Fruit fly (Drosophila melanogaster) whole organism, wandering third instar larva: ENCODE results near the gene CG15406.
A peak's percentile ranks its signal among the peaks of the same experiment; 100 is the strongest.

Source experiments
- Abd-B ChIP-seq: fragments of >200 bp; optimal IDR thresholded peaks from 2 replicates; lab custom pipeline; 2017; ENCODE audit warnings: missing biosample characterization, missing genetic modification characterization
- CG32264 ChIP-seq: fragments of 200-800 bp; sonication (Bioruptor generic); optimal IDR thresholded peaks from 2 replicates; lab custom pipeline; 2016; ENCODE audit warnings: missing biosample characterization, missing genetic modification characterization
- CG9705 ChIP-seq: fragments of 200-800 bp; sonication (Bioruptor generic); optimal IDR thresholded peaks from 2 replicates; lab custom pipeline; 2018; ENCODE audit warnings: missing biosample characterization, mild to moderate bottlenecking, missing genetic modification characterization
- CrebA ChIP-seq: fragments of 200-800 bp; sonication (Bioruptor generic); optimal IDR thresholded peaks from 2 replicates; lab custom pipeline; 2016; ENCODE audit warnings: missing biosample characterization, mild to moderate bottlenecking, missing genetic modification characterization, borderline replicate concordance
- Dfd ChIP-seq: fragments of >200 bp; optimal IDR thresholded peaks from 2 replicates; lab custom pipeline; 2017; ENCODE audit warnings: missing biosample characterization, missing genetic modification characterization
- Dif ChIP-seq: fragments of 200-275, 200-300 bp; sonication (Bioruptor generic); optimal IDR thresholded peaks from 2 replicates; lab custom pipeline; 2018; ENCODE audit warnings: missing biosample characterization, missing genetic modification characterization; ENCODE audit not compliant: partially characterized antibody
- GATAd ChIP-seq: sonication (Bioruptor generic); optimal IDR thresholded peaks from 2 replicates; lab custom pipeline; 2016; ENCODE audit warnings: missing biosample characterization, missing genetic modification characterization
- HLH106 ChIP-seq: fragments of 200-800 bp; optimal IDR thresholded peaks from 3 replicates; lab custom pipeline; 2019; ENCODE audit warnings: missing biosample characterization, mild to moderate bottlenecking, missing genetic modification characterization, moderate library complexity
- Hnf4 ChIP-seq: fragments of 200-800 bp; sonication (Bioruptor generic); optimal IDR thresholded peaks from 2 replicates; lab custom pipeline; 2016; ENCODE audit warnings: missing biosample characterization, mild to moderate bottlenecking, missing genetic modification characterization
- Hr78 ChIP-seq: fragments of >200 bp; optimal IDR thresholded peaks from 2 replicates; lab custom pipeline; 2017; ENCODE audit warnings: missing biosample characterization, missing genetic modification characterization
- Hr83 ChIP-seq: fragments of 200-300 bp; sonication (Bioruptor generic); optimal IDR thresholded peaks from 2 replicates; lab custom pipeline; 2016; ENCODE audit warnings: missing biosample characterization, mild to moderate bottlenecking, missing genetic modification characterization, moderate library complexity; ENCODE audit not compliant: poor library complexity, severe bottlenecking
- Jra ChIP-seq: sonication (Bioruptor generic); optimal IDR thresholded peaks from 2 replicates; lab custom pipeline; 2016; ENCODE audit warnings: missing biosample characterization, missing genetic modification characterization
- Mio ChIP-seq: sonication (Bioruptor generic); optimal IDR thresholded peaks from 2 replicates; lab custom pipeline; 2016; ENCODE audit warnings: missing biosample characterization, missing genetic modification characterization
- Myc ChIP-seq: fragments of >200 bp; optimal IDR thresholded peaks from 2 replicates; lab custom pipeline; 2017
- N ChIP-seq: fragments of >200 bp; optimal IDR thresholded peaks from 2 replicates; lab custom pipeline; 2018; ENCODE audit warnings: missing biosample characterization, missing external identifiers, missing genetic modification characterization
- OdsH ChIP-seq: fragments of 200-800 bp; sonication (Bioruptor generic); optimal IDR thresholded peaks from 2 replicates; lab custom pipeline; 2016; ENCODE audit warnings: missing biosample characterization, mild to moderate bottlenecking, missing genetic modification characterization
- Rel ChIP-seq, 2 experiments: fragments of 200-800 bp; sonication (Bioruptor generic) in 1 of 2; optimal IDR thresholded peaks; 2 replicates in 1 of 2; 3 replicates in 1 of 2; lab custom pipeline; 2016 to 2019; ENCODE audit warnings: mild to moderate bottlenecking in 2 of 2, missing biosample characterization in 2 of 2, missing genetic modification characterization in 2 of 2, moderate library complexity in 1 of 2
- Sp1 ChIP-seq: fragments of 200-800 bp; sonication (Bioruptor generic); optimal IDR thresholded peaks from 3 replicates; lab custom pipeline; 2019; ENCODE audit warnings: missing biosample characterization, mild to moderate bottlenecking, missing genetic modification characterization, moderate library complexity
- Vsx2 ChIP-seq: fragments of 200-300, 225-300 bp; sonication (Bioruptor generic); optimal IDR thresholded peaks from 2 replicates; lab custom pipeline; 2018; ENCODE audit warnings: missing biosample characterization, missing genetic modification characterization; ENCODE audit not compliant: partially characterized antibody
- br ChIP-seq: fragments of 200-800 bp; sonication (Bioruptor generic); optimal IDR thresholded peaks from 2 replicates; lab custom pipeline; 2016; ENCODE audit warnings: missing biosample characterization, missing genetic modification characterization
- brk ChIP-seq: fragments of 200-800 bp; sonication (Bioruptor generic); optimal IDR thresholded peaks from 2 replicates; lab custom pipeline; 2016; ENCODE audit warnings: missing biosample characterization, mild to moderate bottlenecking, missing genetic modification characterization
- dl ChIP-seq, 2 experiments: fragments of 175-275, 200-275 bp in 1 of 2; fragments of 200-275 bp in 1 of 2; sonication (Bioruptor generic); optimal IDR thresholded peaks; lab custom pipeline; 2018; ENCODE audit warnings: mild to moderate bottlenecking in 2 of 2, missing biosample characterization in 2 of 2, missing genetic modification characterization in 2 of 2, moderate library complexity in 2 of 2; ENCODE audit not compliant: partially characterized antibody in 2 of 2, insufficient read depth in 1 of 2
- dmrt93B ChIP-seq: fragments of 200-800 bp; sonication (Bioruptor generic); optimal IDR thresholded peaks from 2 replicates; lab custom pipeline; 2018; ENCODE audit warnings: missing biosample characterization, mild to moderate bottlenecking, missing genetic modification characterization
- dsf ChIP-seq: sonication (Bioruptor generic); optimal IDR thresholded peaks from 2 replicates; lab custom pipeline; 2016; ENCODE audit warnings: missing biosample characterization, missing genetic modification characterization, borderline replicate concordance
- ey ChIP-seq: fragments of 200-800 bp; sonication (Bioruptor generic); optimal IDR thresholded peaks from 2 replicates; lab custom pipeline; 2016; ENCODE audit warnings: missing biosample characterization, missing genetic modification characterization
- foxo ChIP-seq, 2 experiments: fragments of 200-800 bp; sonication (Bioruptor generic); optimal IDR thresholded peaks; 2 replicates in 1 of 2; 3 replicates in 1 of 2; lab custom pipeline; 2016 to 2017; ENCODE audit warnings: missing biosample characterization in 2 of 2, missing genetic modification characterization in 2 of 2
- fru ChIP-seq: fragments of 200-800 bp; sonication (Bioruptor generic); optimal IDR thresholded peaks from 3 replicates; lab custom pipeline; 2016; ENCODE audit warnings: missing biosample characterization, mild to moderate bottlenecking, missing genetic modification characterization
- h ChIP-seq: fragments of 200-800 bp; sonication (Bioruptor generic); optimal IDR thresholded peaks from 3 replicates; lab custom pipeline; 2016; ENCODE audit warnings: missing biosample characterization, mild to moderate bottlenecking, missing genetic modification characterization
- jim ChIP-seq: fragments of 175-275, 200-325 bp; sonication (Bioruptor generic); optimal IDR thresholded peaks from 2 replicates; lab custom pipeline; 2016; ENCODE audit warnings: missing biosample characterization, mild to moderate bottlenecking, missing genetic modification characterization
- lola ChIP-seq: fragments of >200 bp; optimal IDR thresholded peaks from 2 replicates; lab custom pipeline; 2017; ENCODE audit warnings: missing biosample characterization, missing genetic modification characterization
- pan ChIP-seq: fragments of >200 bp; optimal IDR thresholded peaks from 2 replicates; lab custom pipeline; 2017
- psq ChIP-seq: fragments of 200-800 bp; sonication (Bioruptor generic); optimal IDR thresholded peaks from 3 replicates; lab custom pipeline; 2017; ENCODE audit warnings: missing biosample characterization, mild to moderate bottlenecking, missing genetic modification characterization, moderate library complexity
- rgr ChIP-seq: fragments of 200-800 bp; sonication (Bioruptor generic); optimal IDR thresholded peaks from 3 replicates; lab custom pipeline; 2016; ENCODE audit warnings: missing biosample characterization, mild to moderate bottlenecking, missing genetic modification characterization
- sage ChIP-seq: fragments of 200-800 bp; sonication (Bioruptor generic); optimal IDR thresholded peaks from 2 replicates; lab custom pipeline; 2016; ENCODE audit warnings: missing biosample characterization, mild to moderate bottlenecking, missing genetic modification characterization
- sv ChIP-seq: fragments of 200-800 bp; sonication (Bioruptor generic); optimal IDR thresholded peaks from 3 replicates; lab custom pipeline; 2016; ENCODE audit warnings: missing biosample characterization, missing genetic modification characterization
- tai ChIP-seq: sonication (Bioruptor generic); optimal IDR thresholded peaks from 2 replicates; lab custom pipeline; 2016; ENCODE audit warnings: missing biosample characterization, missing genetic modification characterization
- usp ChIP-seq: fragments of >200 bp; optimal IDR thresholded peaks from 2 replicates; lab custom pipeline; 2017; ENCODE audit warnings: missing biosample characterization, missing genetic modification characterization
- woc ChIP-seq: sonication (Bioruptor generic); optimal IDR thresholded peaks from 2 replicates; lab custom pipeline; 2016; ENCODE audit warnings: missing biosample characterization, mild to moderate bottlenecking, missing genetic modification characterization

The CG15406 gene

DNA sequence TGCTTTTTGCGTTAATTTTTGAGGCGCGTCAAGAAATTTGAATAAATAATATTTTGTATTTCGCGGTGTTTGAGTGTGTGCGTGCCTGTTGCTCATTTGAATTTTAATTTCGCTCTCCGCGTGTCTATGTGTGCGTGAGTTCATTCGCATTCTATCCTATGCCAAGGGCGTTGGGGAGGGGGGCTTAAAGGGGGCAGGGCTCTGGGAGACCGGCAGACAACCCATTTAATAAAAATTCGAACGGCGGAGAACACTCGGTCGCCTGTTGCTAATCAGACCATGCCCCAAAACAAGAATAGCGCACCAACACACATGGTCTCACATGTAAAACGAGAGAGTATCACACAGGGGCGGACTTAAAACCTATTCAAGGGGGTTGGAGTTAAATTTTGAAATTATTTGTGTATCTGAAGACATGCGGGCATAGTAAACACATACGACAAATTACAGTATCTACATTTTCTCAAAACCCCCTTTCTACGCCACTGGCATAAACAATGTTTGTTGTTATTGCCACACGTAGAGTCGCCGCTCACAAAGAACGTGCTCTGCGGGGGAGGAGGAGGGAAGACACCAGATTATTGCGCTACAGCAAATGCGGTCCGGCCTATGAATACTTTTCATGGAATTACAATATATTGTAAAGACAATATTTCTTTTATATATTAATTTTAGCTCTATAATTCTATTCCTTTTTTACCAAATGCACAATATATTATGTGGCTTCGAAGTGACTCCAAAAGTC is 7.1 kb upstream of the CG15406 start:
- TF ChIP-seq foxo (GFP tag; optimal IDR thresholded peaks at IDR 0.05; lab: Kevin White, UChicago) (peak; percentile 98 to 100), GATAd (GFP tag; lab: Kevin White, UChicago) (peak; percentile 98), N (GFP tag; lab: Kevin White, UChicago) (peak; percentile 5), Hr78 (no peak), fru (GFP tag; lab: Kevin White, UChicago) (peak; percentile 100), brk (GFP tag; lab: Kevin White, UChicago) (peak; percentile 97), h (peak; percentile 100), psq (peak; percentile 99), OdsH (GFP tag; lab: Kevin White, UChicago) (peak; percentile 100), woc (GFP tag; lab: Kevin White, UChicago) (peak; percentile 99), Rel (GFP tag; optimal IDR thresholded peaks at IDR 0.05; lab: Kevin White, UChicago) (peak; percentile 98), Rel (tag; optimal IDR thresholded peaks at IDR 0.05; lab: Kevin White, UChicago) (peak; percentile 96), lola (GFP tag; lab: Kevin White, UChicago) (no peak), Vsx2 (no peak), jim (GFP tag; lab: Kevin White, UChicago) (peak; percentile 96), CG32264 (GFP tag; lab: Kevin White, UChicago) (peak; percentile 99), Dif (GFP tag; lab: Kevin White, UChicago) (peak; percentile 39), Mio (GFP tag; lab: Kevin White, UChicago) (peak; percentile 96), Myc (lab: Kevin White, UChicago) (peak; percentile 18), pan (no peak), usp (GFP tag; lab: Kevin White, UChicago) (peak; percentile 60), Sp1 (GFP tag; lab: Kevin White, UChicago) (peak; percentile 100), sage (GFP tag; lab: Kevin White, UChicago) (peak; percentile 99), dsf (peak; percentile 97), CG9705 (peak; percentile 100), HLH106 (tag; lab: Kevin White, UChicago) (peak; percentile 100), sv (GFP tag; lab: Kevin White, UChicago) (peak; percentile 100), tai (peak; percentile 99), rgr (peak; percentile 100), dl (GFP tag; optimal IDR thresholded peaks at IDR 0.05; lab: Kevin White, UChicago; ENCODE audit: insufficient read depth in 1 of 2, partially characterized antibody in 2 of 2) (peak in 1 of 2 experiments; percentile 7), Hr83 (GFP tag; lab: Kevin White, UChicago) (peak; percentile 99), Hnf4 (peak; percentile 99), Abd-B (GFP tag; lab: Kevin White, UChicago) (no peak), br (peak; percentile 100), Jra (GFP tag; lab: Kevin White, UChicago) (peak; percentile 99), dmrt93B (GFP tag; lab: Kevin White, UChicago) (peak; percentile 100), CrebA (GFP tag; lab: Kevin White, UChicago) (peak; percentile 97), ey (GFP tag; lab: Kevin White, UChicago) (peak; percentile 100), Dfd (peak; percentile 96)

DNA sequence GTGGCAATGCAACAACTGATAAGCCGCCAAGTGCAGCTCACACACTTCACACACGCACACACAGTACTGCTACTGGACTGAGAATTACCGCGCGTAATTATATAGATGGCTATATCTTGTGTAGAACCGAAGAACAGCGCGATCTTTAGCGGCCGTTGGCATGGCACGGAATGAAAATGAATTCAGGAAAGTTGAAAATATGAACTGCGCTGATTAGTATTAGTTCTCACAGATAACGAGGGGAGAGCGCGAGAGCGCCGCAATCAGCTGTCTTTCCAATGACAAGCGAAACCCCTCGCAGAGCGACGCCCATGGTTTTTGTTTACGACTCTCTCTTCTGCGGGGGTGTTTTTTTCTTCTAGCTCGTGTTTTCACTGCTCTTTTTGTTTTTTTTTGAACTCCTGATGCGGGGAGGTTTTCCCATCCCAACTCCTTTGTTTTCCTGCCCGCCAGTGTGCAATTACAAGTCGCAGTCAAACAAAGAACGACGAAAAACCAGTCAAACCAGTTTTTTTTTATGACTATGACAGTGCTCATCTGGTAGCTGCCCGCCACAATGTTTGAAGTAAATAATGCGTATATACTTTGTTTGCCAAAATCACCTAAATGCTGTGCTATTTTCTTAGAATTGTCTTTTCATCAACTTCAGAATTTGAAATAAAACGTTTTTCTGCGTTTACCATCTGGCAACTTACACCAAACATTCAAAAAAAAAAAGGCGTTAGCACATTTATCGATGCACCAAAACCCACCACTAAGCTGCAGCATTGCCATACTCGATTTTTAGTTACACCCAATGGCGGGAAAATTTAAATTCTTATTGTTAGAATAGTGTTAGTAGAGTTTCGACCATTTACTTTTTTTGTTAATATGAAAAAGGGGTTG is 5.8 kb upstream of the CG15406 start, which contains the start of gene CG9663:
Gene CG9663, minus strand, starts transcription at position 173 of the 885 bp plus-strand sequence.
- TF ChIP-seq CrebA (GFP tag; lab: Kevin White, UChicago) (peak; percentile 46), br (peak; percentile 66), brk (GFP tag; lab: Kevin White, UChicago) (no peak), Rel (GFP tag; optimal IDR thresholded peaks at IDR 0.05; lab: Kevin White, UChicago) (no peak), Rel (tag; optimal IDR thresholded peaks at IDR 0.05; lab: Kevin White, UChicago) (peak; percentile 81), OdsH (GFP tag; lab: Kevin White, UChicago) (peak; percentile 52), jim (GFP tag; lab: Kevin White, UChicago) (no peak), N (GFP tag; lab: Kevin White, UChicago) (no peak), Mio (GFP tag; lab: Kevin White, UChicago) (no peak), usp (GFP tag; lab: Kevin White, UChicago) (no peak), rgr (peak; percentile 80), lola (GFP tag; lab: Kevin White, UChicago) (no peak), ey (GFP tag; lab: Kevin White, UChicago) (peak; percentile 43), Jra (GFP tag; lab: Kevin White, UChicago) (peak; percentile 37), fru (GFP tag; lab: Kevin White, UChicago) (peak; percentile 43), Hr83 (GFP tag; lab: Kevin White, UChicago) (peak; percentile 13), sage (GFP tag; lab: Kevin White, UChicago) (peak; percentile 13), HLH106 (tag; lab: Kevin White, UChicago) (peak; percentile 38), Dif (GFP tag; lab: Kevin White, UChicago) (peak; percentile 55), psq (no peak), GATAd (GFP tag; lab: Kevin White, UChicago) (no peak), foxo (GFP tag; optimal IDR thresholded peaks at IDR 0.05; lab: Kevin White, UChicago) (peak in 1 of 2 experiments; percentile 66), dl (GFP tag; optimal IDR thresholded peaks at IDR 0.05; lab: Kevin White, UChicago; ENCODE audit: insufficient read depth in 1 of 2, partially characterized antibody in 2 of 2) (peak; percentile 42 to 58), woc (GFP tag; lab: Kevin White, UChicago) (peak; percentile 34), h (peak; percentile 80), CG32264 (GFP tag; lab: Kevin White, UChicago) (no peak), Dfd (no peak), Hr78 (no peak), dmrt93B (GFP tag; lab: Kevin White, UChicago) (no peak), Myc (lab: Kevin White, UChicago) (no peak), pan (no peak), Abd-B (GFP tag; lab: Kevin White, UChicago) (no peak), CG9705 (no peak), Vsx2 (peak; percentile 47), Hnf4 (peak; percentile 61)
